Worm (Caenorhabditis elegans) whole organism, L4 larva: ENCODE data around the gene F19B10.1.

Experiments used
- F37D6.2 ChIP-seq: sonication (generic microtip); optimal IDR thresholded peaks from 2 replicates; lab custom pipeline; 2016; ENCODE audit warnings: mild to moderate bottlenecking, missing genetic modification characterization, missing compliant biosample characterization
- T26A8.4 ChIP-seq: fragments of 200-800 bp; sonication (Bioruptor generic); IDR thresholded peaks from 2 replicates; pipeline ENCODE4 v1.3.6; 2022; ENCODE audit warnings: missing genetic modification characterization, missing compliant biosample characterization
- Y105C5A.15 ChIP-seq: fragments of 200-800 bp; sonication (Bioruptor generic); IDR thresholded peaks from 2 replicates; pipeline ENCODE4 v1.3.6; 2022; ENCODE audit warnings: missing genetic modification characterization, missing compliant biosample characterization
- aha-1 ChIP-seq: fragments of 150-350 bp; peaks from one replicate; lab custom pipeline; 2014; ENCODE audit warnings: missing biosample characterization, missing genetic modification characterization
- ceh-28 ChIP-seq: fragments of 150-350 bp; optimal IDR thresholded peaks from 2 replicates; lab custom pipeline; 2014; ENCODE audit warnings: missing biosample characterization, missing genetic modification reagents, missing genetic modification characterization
- ceh-44 ChIP-seq: fragments of 200-800 bp; sonication (Bioruptor generic); IDR thresholded peaks from 2 replicates; pipeline ENCODE4 v1.3.6; 2022; ENCODE audit warnings: missing genetic modification reagents, missing genetic modification characterization, missing compliant biosample characterization
- cey-2 ChIP-seq: sonication (generic microtip); optimal IDR thresholded peaks from 3 replicates; lab custom pipeline; 2017; ENCODE audit warnings: missing genetic modification characterization, mild to moderate bottlenecking, missing compliant biosample characterization, antibody characterized with exemption, borderline replicate concordance; ENCODE audit not compliant: insufficient read depth
- ctbp-1 ChIP-seq: fragments of 200-800 bp; sonication (Bioruptor generic); IDR thresholded peaks from 2 replicates; pipeline ENCODE4 v1.3.6; 2022; ENCODE audit warnings: missing genetic modification reagents, missing genetic modification characterization, missing compliant biosample characterization
- daf-16 ChIP-seq, 3 experiments: sonication (generic microtip); optimal IDR thresholded peaks; 2 replicates each; lab custom pipeline; 2016 to 2017; ENCODE audit warnings: missing genetic modification characterization in 3 of 3, missing genetic modification reagents in 3 of 3, mild to moderate bottlenecking in 2 of 3, missing compliant biosample characterization in 2 of 3, missing biosample characterization in 1 of 3, moderate library complexity in 1 of 3
- dmd-6 ChIP-seq: fragments of 200-800 bp; sonication (Bioruptor generic); IDR thresholded peaks from 2 replicates; pipeline ENCODE4 v1.3.6; 2022; ENCODE audit warnings: missing genetic modification reagents, missing genetic modification characterization, missing compliant biosample characterization
- hlh-30 ChIP-seq: sonication (generic microtip); optimal IDR thresholded peaks from 2 replicates; lab custom pipeline; 2017; ENCODE audit warnings: antibody characterized with exemption, mild to moderate bottlenecking, missing genetic modification characterization, missing compliant biosample characterization; ENCODE audit not compliant: insufficient read depth
- lin-13 ChIP-seq: fragments of 150-350 bp; optimal IDR thresholded peaks from 2 replicates; lab custom pipeline; 2014; ENCODE audit warnings: missing biosample characterization, missing genetic modification reagents, missing genetic modification characterization
- lin-29 ChIP-seq: fragments of 200-800 bp; sonication (Bioruptor generic); IDR thresholded peaks from 2 replicates; pipeline ENCODE4 v1.3.6; 2022; ENCODE audit warnings: missing genetic modification reagents, missing genetic modification characterization, missing compliant biosample characterization
- lin-38 ChIP-seq: fragments of 200-800 bp; sonication (Bioruptor generic); IDR thresholded peaks from 2 replicates; pipeline ENCODE4 v1.3.6; 2022; ENCODE audit warnings: missing genetic modification reagents, missing genetic modification characterization, missing compliant biosample characterization
- lsy-2 ChIP-seq, 2 experiments: fragments of 150-350 bp in 1 of 2; sonication (generic microtip) in 1 of 2; optimal IDR thresholded peaks; 2 replicates each; lab custom pipeline; 2014 to 2017; ENCODE audit warnings: missing biosample characterization in 2 of 2, missing genetic modification characterization in 2 of 2
- madf-9 ChIP-seq: fragments of 200-800 bp; sonication (Bioruptor generic); conservative IDR thresholded peaks from 2 replicates; pipeline ENCODE4 v1.3.6; 2022; ENCODE audit warnings: missing genetic modification reagents, missing genetic modification characterization, missing compliant biosample characterization
- mep-1 ChIP-seq: fragments of 150-350 bp; sonication (generic microtip); optimal IDR thresholded peaks from 3 replicates; lab custom pipeline; 2014; ENCODE audit warnings: missing biosample characterization, missing genetic modification characterization
- mes-2 ChIP-seq: sonication (generic microtip); optimal IDR thresholded peaks from 2 replicates; lab custom pipeline; 2016; ENCODE audit warnings: missing genotype, mild to moderate bottlenecking, missing genetic modification characterization, missing compliant biosample characterization; ENCODE audit not compliant: poor library complexity, severe bottlenecking
- nhr-10 ChIP-seq: fragments of 150-350 bp; optimal IDR thresholded peaks from 2 replicates; lab custom pipeline; 2014; ENCODE audit warnings: missing biosample characterization, missing genetic modification characterization
- nhr-6 ChIP-seq: fragments of 150-350 bp; optimal IDR thresholded peaks from 2 replicates; lab custom pipeline; 2014; ENCODE audit warnings: missing biosample characterization, missing genetic modification characterization
- pqm-1 ChIP-seq: sonication (generic microtip); optimal IDR thresholded peaks from 2 replicates; lab custom pipeline; 2017; ENCODE audit warnings: missing biosample characterization, missing genetic modification characterization
- saeg-2 ChIP-seq: fragments of 200-800 bp; sonication (Bioruptor generic); IDR thresholded peaks from 2 replicates; pipeline ENCODE4 v1.3.6; 2022; ENCODE audit warnings: missing genetic modification reagents, missing genetic modification characterization, missing compliant biosample characterization
- sdz-12 ChIP-seq: fragments of 200-800 bp; sonication (Bioruptor generic); optimal IDR thresholded peaks from 2 replicates; lab custom pipeline; 2018; ENCODE audit warnings: mild to moderate bottlenecking, missing genetic modification characterization, missing compliant biosample characterization
- set-16 ChIP-seq: fragments of 200-800 bp; sonication (Bioruptor generic); IDR thresholded peaks from 2 replicates; pipeline ENCODE4 v1.3.6; 2022; ENCODE audit warnings: missing genetic modification reagents, missing genetic modification characterization, missing compliant biosample characterization
- skn-1 ChIP-seq: fragments of 150-350 bp; optimal IDR thresholded peaks from 2 replicates; lab custom pipeline; 2014; ENCODE audit warnings: missing biosample characterization, missing genetic modification characterization
- tag-97 ChIP-seq: fragments of 200-800 bp; sonication (Bioruptor generic); IDR thresholded peaks from 2 replicates; pipeline ENCODE4 v1.3.6; 2022; ENCODE audit warnings: missing genetic modification characterization, missing compliant biosample characterization
- unc-130 ChIP-seq: sonication (generic microtip); optimal IDR thresholded peaks from 2 replicates; lab custom pipeline; 2016; ENCODE audit warnings: missing genetic modification reagents, missing genetic modification characterization, missing compliant biosample characterization
- unc-62 ChIP-seq, 3 experiments: fragments of 150-350 bp in 1 of 3; sonication (generic microtip); optimal IDR thresholded peaks in 2 of 3; peaks in 1 of 3; 1 replicate in 1 of 3; 2 replicates in 2 of 3; lab custom pipeline; 2014 to 2017; ENCODE audit warnings: missing biosample characterization in 3 of 3, missing genetic modification characterization in 3 of 3, missing genetic modification reagents in 3 of 3, missing genotype in 1 of 3
- zag-1 ChIP-seq: fragments of 150-350 bp; optimal IDR thresholded peaks from 2 replicates; lab custom pipeline; 2014; ENCODE audit warnings: missing biosample characterization, missing genetic modification characterization

Gene F19B10.1

ce11 chrII:3681365-3682083 is 1.5 kb upstream of the F19B10.1 start, which contains the start of gene F19B10.10:
F19B10.10 (minus strand) TSS chrII:3681415.
- no peak for TF ChIP-seq T26A8.4 (GFP tag; lab: Robert Waterston, UW)
- TF ChIP-seq skn-1 (tag; lab: Kevin White, UChicago): no peak
- TF ChIP-seq saeg-2 (GFP tag; lab: Robert Waterston, UW): no peak
- no peak for TF ChIP-seq ctbp-1 (GFP tag; lab: Robert Waterston, UW)
- no peak for TF ChIP-seq F37D6.2 (tag; lab: Kevin White, UChicago)
- TF ChIP-seq ceh-44 (GFP tag; lab: Robert Waterston, UW): no peak
- no peak for TF ChIP-seq tag-97 (GFP tag; lab: Robert Waterston, UW)
- no peak for TF ChIP-seq dmd-6 (GFP tag; lab: Robert Waterston, UW)
- no peak for TF ChIP-seq pqm-1 (tag; lab: Kevin White, UChicago)
- TF ChIP-seq mes-2 (tag; lab: Kevin White, UChicago): no peak
- no peak for TF ChIP-seq hlh-30 (tag; lab: Kevin White, UChicago)
- no peak for TF ChIP-seq zag-1 (tag; lab: Kevin White, UChicago)
- no peak for TF ChIP-seq mep-1 (tag; lab: Kevin White, UChicago)
- no peak for TF ChIP-seq unc-130 (GFP tag; lab: Kevin White, UChicago)
- TF ChIP-seq lin-13 (GFP tag; lab: Kevin White, UChicago): no peak
- no peak for TF ChIP-seq sdz-12 (GFP tag; lab: Kevin White, UChicago)
- TF ChIP-seq aha-1: no peak
- TF ChIP-seq nhr-10 (tag; lab: Kevin White, UChicago): no peak
- TF ChIP-seq Y105C5A.15 (GFP tag; lab: Robert Waterston, UW): no peak
- TF ChIP-seq, all 104 proteins: peak for 0

- peak; percentile 5 for TF ChIP-seq pqm-1 (tag; lab: Kevin White, UChicago)
- no peak for TF ChIP-seq lin-38
- no peak for TF ChIP-seq daf-16 (GFP tag; optimal IDR thresholded peaks at IDR 0.05; lab: Kevin White, UChicago)
- peak; percentile 21 for TF ChIP-seq daf-16 (tag; optimal IDR thresholded peaks at IDR 0.05; lab: Kevin White, UChicago)
- TF ChIP-seq set-16 (GFP tag; lab: Robert Waterston, UW): no peak
- TF ChIP-seq dmd-6 (GFP tag; lab: Robert Waterston, UW): peak; percentile 42; the same call in 1 of the 2 replicates
- TF ChIP-seq ctbp-1 (GFP tag; lab: Robert Waterston, UW): no peak
- peak; percentile 40 for TF ChIP-seq ceh-28 (tag; lab: Kevin White, UChicago)
These were observed 1.6 kb downstream of the F19B10.1 start for ce11 chrII:3684487-3685067.

- TF ChIP-seq set-16 (GFP tag; lab: Robert Waterston, UW): peak; percentile 70
- TF ChIP-seq lsy-2 (tag; optimal IDR thresholded peaks at IDR 0.05; lab: Kevin White, UChicago): no peak
- no peak for TF ChIP-seq nhr-6 (tag; lab: Kevin White, UChicago)
These were observed 5.3 kb downstream of the F19B10.1 start, which contains the start of gene ifas-1 for ce11 chrII:3688333-3688732. ifas-1 (minus strand) TSS chrII:3688719.

ce11 chrII:3690646-3691045 is 7.7 kb downstream of the F19B10.1 start, which contains the start of gene srx-101:
srx-101 (minus strand) TSS chrII:3690746.
- TF ChIP-seq madf-9 (GFP tag; lab: Robert Waterston, UW): no peak
- no peak for TF ChIP-seq cey-2 (tag; lab: Kevin White, UChicago)
- TF ChIP-seq saeg-2 (GFP tag; lab: Robert Waterston, UW): no peak
- TF ChIP-seq mes-2 (tag; lab: Kevin White, UChicago): no peak
- TF ChIP-seq lin-13 (GFP tag; lab: Kevin White, UChicago): no peak
- no peak for TF ChIP-seq lin-29 (GFP tag; lab: Robert Waterston, UW)
- peak; percentile 34 for TF ChIP-seq aha-1
- TF ChIP-seq, all 104 proteins: peak for 1

ce11 chrII:3694664-3695063 is 11.7 kb downstream of the F19B10.1 start, which contains the start of gene srx-102:
srx-102 (minus strand) TSS chrII:3694764.
- TF ChIP-seq pqm-1 (tag; lab: Kevin White, UChicago): no peak
- TF ChIP-seq unc-62 (GFP tag; optimal IDR thresholded peaks at IDR 0.05 in 1 of 2; lab: Kevin White, UChicago): peak in 1 of 2 experiments; percentile 45
- TF ChIP-seq unc-62 (tag; optimal IDR thresholded peaks at IDR 0.05; lab: Kevin White, UChicago): no peak
